Fruit fly (Drosophila melanogaster) whole organism, embryonic: Measurements from ENCODE around the gene CG43055.

Experiments
- Abd-B ChIP-seq: fragments of 200-800 bp; sonication (Bioruptor generic); optimal IDR thresholded peaks from 2 replicates; lab custom pipeline; 2018; ENCODE audit warnings: missing biosample characterization, mild to moderate bottlenecking, missing genetic modification characterization, moderate library complexity
- Adf1 ChIP-seq: fragments of 200-800 bp; sonication (Bioruptor generic); IDR thresholded peaks from 2 replicates; pipeline ENCODE4 v1.3.6; 2022; ENCODE audit warnings: missing biosample characterization, missing genetic modification characterization
- B-H2 ChIP-seq: fragments of 200-800 bp; sonication (Bioruptor generic); optimal IDR thresholded peaks from 2 replicates; lab custom pipeline; 2018; ENCODE audit warnings: missing biosample characterization, mild to moderate bottlenecking, missing genetic modification characterization
- CG10654 ChIP-seq: fragments of 200-800 bp; sonication (Bioruptor generic); optimal IDR thresholded peaks from 2 replicates; lab custom pipeline; 2016; ENCODE audit warnings: missing biosample characterization, missing genetic modification characterization
- CG11398 ChIP-seq: fragments of 200-800 bp; sonication (Bioruptor generic); optimal IDR thresholded peaks from 2 replicates; lab custom pipeline; 2016; ENCODE audit warnings: missing biosample characterization, missing genetic modification characterization
- CG11504 ChIP-seq: fragments of 200-800 bp; sonication (Bioruptor generic); optimal IDR thresholded peaks from 3 replicates; lab custom pipeline; 2019; ENCODE audit warnings: missing biosample characterization, mild to moderate bottlenecking, missing genetic modification characterization, moderate library complexity
- CG12769 ChIP-seq: fragments of 200-800 bp; sonication (Bioruptor generic); optimal IDR thresholded peaks from 2 replicates; lab custom pipeline; 2019; ENCODE audit warnings: missing biosample characterization, mild to moderate bottlenecking, missing genetic modification characterization, moderate library complexity
- CG17802 ChIP-seq: fragments of 200-800 bp; sonication (Bioruptor generic); optimal IDR thresholded peaks from 2 replicates; lab custom pipeline; 2018; ENCODE audit warnings: missing biosample characterization, mild to moderate bottlenecking, missing genetic modification characterization, moderate library complexity
- CG1792 ChIP-seq: fragments of 200-800 bp; sonication (Bioruptor generic); optimal IDR thresholded peaks from 2 replicates; lab custom pipeline; 2016; ENCODE audit warnings: missing biosample characterization, missing genetic modification characterization
- CG18476 ChIP-seq: fragments of 200-800 bp; sonication (Bioruptor generic); optimal IDR thresholded peaks from 2 replicates; lab custom pipeline; 2016; ENCODE audit warnings: missing biosample characterization, mild to moderate bottlenecking, missing genetic modification characterization
- CG2120 ChIP-seq: fragments of 200-800 bp; sonication (Bioruptor generic); optimal IDR thresholded peaks from 3 replicates; lab custom pipeline; 2016; ENCODE audit warnings: missing biosample characterization, missing genetic modification characterization
- CG2199 ChIP-seq: fragments of 200-800 bp; sonication (Bioruptor generic); IDR thresholded peaks from 3 replicates; pipeline ENCODE4 v1.3.6; 2022; ENCODE audit warnings: missing biosample characterization, missing genetic modification characterization
- CG4360 ChIP-seq: fragments of 200-800 bp; sonication (Bioruptor generic); IDR thresholded peaks from 2 replicates; pipeline ENCODE4 v1.3.6; 2022; ENCODE audit warnings: missing biosample characterization, missing genetic modification characterization
- CG6175 ChIP-seq: fragments of 200-800 bp; sonication (Bioruptor generic); IDR thresholded peaks from 3 replicates; pipeline ENCODE4 v1.3.6; 2022; ENCODE audit warnings: missing biosample characterization, missing genetic modification characterization
- CG6272 ChIP-seq: fragments of 200-800 bp; sonication (Bioruptor generic); IDR thresholded peaks from 2 replicates; pipeline ENCODE4 v1.3.6; 2022; ENCODE audit warnings: missing biosample characterization, missing genetic modification characterization
- CG7271 ChIP-seq: fragments of 200-800 bp; sonication (Bioruptor generic); optimal IDR thresholded peaks from 2 replicates; lab custom pipeline; 2018; ENCODE audit warnings: missing biosample characterization, mild to moderate bottlenecking, missing genetic modification characterization, moderate library complexity
- CG7556 ChIP-seq: fragments of 200-800 bp; sonication (Bioruptor generic); optimal IDR thresholded peaks from 2 replicates; lab custom pipeline; 2017; ENCODE audit warnings: missing biosample characterization, mild to moderate bottlenecking, missing genetic modification characterization
- D ChIP-seq, 2 experiments: fragments of 200-800 bp in 1 of 2; fragments of >200 bp in 1 of 2; sonication (Bioruptor generic) in 1 of 2; optimal IDR thresholded peaks; 2 replicates in 1 of 2; 3 replicates in 1 of 2; lab custom pipeline; 2017; ENCODE audit warnings: mild to moderate bottlenecking in 1 of 2, missing biosample characterization in 1 of 2, missing genetic modification characterization in 1 of 2, missing genetic modification reagents in 1 of 2
- Dref ChIP-seq: fragments of 200-800 bp; sonication (Bioruptor generic); IDR thresholded peaks from 2 replicates; pipeline ENCODE4 v1.3.6; 2022; ENCODE audit warnings: missing biosample characterization, missing genetic modification characterization
- E2f2 ChIP-seq: fragments of 200-800 bp; sonication (Bioruptor generic); IDR thresholded peaks from 2 replicates; pipeline ENCODE4 v1.3.6; 2022; ENCODE audit warnings: missing biosample characterization, missing genetic modification characterization
- Fer2 ChIP-seq: fragments of 200-800 bp; sonication (Bioruptor generic); optimal IDR thresholded peaks from 2 replicates; lab custom pipeline; 2018; ENCODE audit warnings: missing biosample characterization, mild to moderate bottlenecking, missing genetic modification characterization, moderate library complexity
- Fer3 ChIP-seq: fragments of 200-800 bp; sonication (Bioruptor generic); optimal IDR thresholded peaks from 2 replicates; lab custom pipeline; 2018; ENCODE audit warnings: missing biosample characterization, mild to moderate bottlenecking, missing genetic modification characterization, moderate library complexity
- Scr ChIP-seq: fragments of 200-800 bp; sonication (Bioruptor generic); IDR thresholded peaks from 2 replicates; pipeline ENCODE4 v1.3.6; 2022; ENCODE audit warnings: missing biosample characterization, missing genetic modification characterization; ENCODE audit not compliant: partially characterized antibody
- Ssrp ChIP-seq: fragments of 200-800 bp; sonication (Bioruptor generic); optimal IDR thresholded peaks from 2 replicates; lab custom pipeline; 2018; ENCODE audit warnings: missing biosample characterization, mild to moderate bottlenecking, missing genetic modification characterization, moderate library complexity
- ara ChIP-seq: fragments of 200-800 bp; sonication (Bioruptor generic); IDR thresholded peaks from 2 replicates; pipeline ENCODE4 v1.3.6; 2022; ENCODE audit warnings: missing biosample characterization, missing genetic modification characterization
- cg ChIP-seq: fragments of 200-800 bp; sonication (Bioruptor generic); optimal IDR thresholded peaks from 3 replicates; lab custom pipeline; 2019; ENCODE audit warnings: missing biosample characterization, mild to moderate bottlenecking, missing genetic modification characterization, moderate library complexity
- chinmo ChIP-seq: fragments of 200-800 bp; sonication (Bioruptor generic); IDR thresholded peaks from 4 replicates; pipeline ENCODE4 v1.3.6; 2022; ENCODE audit warnings: missing biosample characterization, missing genetic modification characterization; ENCODE audit not compliant: partially characterized antibody
- ci ChIP-seq: fragments of 200-800 bp; sonication (Bioruptor generic); IDR thresholded peaks from 3 replicates; pipeline ENCODE4 v1.3.6; 2022; ENCODE audit warnings: missing biosample characterization, missing genetic modification characterization
- corto ChIP-seq: fragments of 200-800 bp; sonication (Bioruptor generic); optimal IDR thresholded peaks from 2 replicates; lab custom pipeline; 2016; ENCODE audit warnings: missing biosample characterization, mild to moderate bottlenecking, missing genetic modification characterization, moderate library complexity
- crc ChIP-seq: fragments of 200-800 bp; sonication (Bioruptor generic); optimal IDR thresholded peaks from 2 replicates; lab custom pipeline; 2016; ENCODE audit warnings: missing biosample characterization, missing genetic modification characterization
- dan ChIP-seq: fragments of 200-800 bp; sonication (Bioruptor generic); IDR thresholded peaks from 2 replicates; pipeline ENCODE4 v1.3.6; 2022; ENCODE audit warnings: missing biosample characterization, missing genetic modification characterization
- ems ChIP-seq: fragments of 200-800 bp; sonication (Bioruptor generic); optimal IDR thresholded peaks from 3 replicates; lab custom pipeline; 2016; ENCODE audit warnings: missing biosample characterization, missing genetic modification characterization
- fd102C ChIP-seq: fragments of 200-800 bp; sonication (Bioruptor generic); optimal IDR thresholded peaks from 2 replicates; lab custom pipeline; 2018; ENCODE audit warnings: missing biosample characterization, mild to moderate bottlenecking, missing genetic modification characterization, moderate library complexity
- h ChIP-seq: fragments of >200 bp; optimal IDR thresholded peaks from 2 replicates; lab custom pipeline; 2017
- her ChIP-seq: fragments of 200-800 bp; sonication (Bioruptor generic); optimal IDR thresholded peaks from 2 replicates; lab custom pipeline; 2016; ENCODE audit warnings: missing biosample characterization, missing genetic modification characterization
- inv ChIP-seq: fragments of 200-800 bp; sonication (Bioruptor generic); IDR thresholded peaks from 2 replicates; pipeline ENCODE4 v1.3.6; 2022; ENCODE audit warnings: missing biosample characterization, missing genetic modification characterization; ENCODE audit not compliant: partially characterized antibody
- lmd ChIP-seq: fragments of 200-800 bp; sonication (Bioruptor generic); IDR thresholded peaks from 2 replicates; pipeline ENCODE4 v1.3.6; 2022; ENCODE audit warnings: missing biosample characterization, missing genetic modification characterization
- maf-S ChIP-seq: fragments of 200-800 bp; sonication (Bioruptor generic); optimal IDR thresholded peaks from 2 replicates; lab custom pipeline; 2016; ENCODE audit warnings: missing biosample characterization, missing genetic modification characterization
- oc ChIP-seq: fragments of 200-800 bp; sonication (Bioruptor generic); optimal IDR thresholded peaks from 2 replicates; lab custom pipeline; 2018; ENCODE audit warnings: missing biosample characterization, mild to moderate bottlenecking, missing genetic modification characterization, moderate library complexity
- prd ChIP-seq, 3 experiments: fragments of >200 bp in 2 of 3; fragments of 200-800 bp in 1 of 3; sonication (Bioruptor generic) in 1 of 3; optimal IDR thresholded peaks in 2 of 3; IDR thresholded peaks in 1 of 3; 2 replicates in 2 of 3; 3 replicates in 1 of 3; pipeline versions ENCODE4 v1.3.6 to Lab custom; 2017 to 2022; ENCODE audit warnings: missing biosample characterization in 1 of 3, missing genetic modification characterization in 1 of 3
- pros ChIP-seq: fragments of 200-800 bp; sonication (Bioruptor generic); optimal IDR thresholded peaks from 3 replicates; lab custom pipeline; 2019; ENCODE audit warnings: missing biosample characterization, mild to moderate bottlenecking, missing genetic modification characterization, moderate library complexity
- ranshi ChIP-seq: fragments of 200-800 bp; sonication (Bioruptor generic); IDR thresholded peaks from 2 replicates; pipeline ENCODE4 v1.3.6; 2022; ENCODE audit warnings: missing biosample characterization, missing genetic modification characterization
- sd ChIP-seq: fragments of 200-800 bp; sonication (Bioruptor generic); optimal IDR thresholded peaks from 3 replicates; lab custom pipeline; 2018; ENCODE audit warnings: missing biosample characterization, mild to moderate bottlenecking, missing genetic modification characterization, moderate library complexity
- sens ChIP-seq: fragments of 200-800 bp; sonication (Bioruptor generic); peaks from one replicate; lab custom pipeline; 2016; ENCODE audit warnings: missing biosample characterization, missing genetic modification characterization
- sr ChIP-seq: fragments of 200-800 bp; sonication (Bioruptor generic); IDR thresholded peaks from 3 replicates; pipeline ENCODE4 v1.3.6; 2022; ENCODE audit warnings: missing biosample characterization, missing genetic modification characterization
- tio ChIP-seq: fragments of 200-800 bp; sonication (Bioruptor generic); optimal IDR thresholded peaks from 2 replicates; lab custom pipeline; 2017; ENCODE audit warnings: missing biosample characterization, missing genetic modification characterization, inconsistent platforms
- tna ChIP-seq: fragments of 200-800 bp; sonication (Bioruptor generic); IDR thresholded peaks from 2 replicates; pipeline ENCODE4 v1.3.6; 2022; ENCODE audit warnings: missing biosample characterization, missing genetic modification characterization; ENCODE audit not compliant: partially characterized antibody

Gene CG43055

DNA sequence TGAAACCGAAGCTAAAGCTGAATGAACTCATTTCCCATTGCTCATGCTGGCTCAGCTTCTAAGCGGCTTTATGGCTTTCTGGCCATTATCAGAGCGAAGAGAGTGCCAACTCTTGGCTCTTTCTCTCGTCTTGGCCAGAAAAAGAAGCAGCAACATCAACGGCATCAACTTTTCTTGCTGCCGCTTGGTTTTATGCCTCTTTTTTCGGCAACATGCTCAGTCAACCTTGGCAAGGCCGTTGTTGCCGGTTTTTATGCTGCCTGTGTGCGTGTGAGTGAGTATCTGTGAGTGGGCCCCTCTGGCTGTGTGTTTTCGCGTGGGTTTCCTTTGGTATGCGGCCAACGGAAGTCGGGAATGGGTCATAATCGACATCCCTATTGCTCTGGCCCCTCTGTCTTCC is 40.4 kb upstream of the CG43055 start:
- no peak for TF ChIP-seq ems (GFP tag; lab: Kevin White, UChicago)
- TF ChIP-seq ci (GFP tag; lab: Robert Waterston, UW), result no peak
- no peak for TF ChIP-seq CG11398 (GFP tag; lab: Kevin White, UChicago)
- TF ChIP-seq maf-S (GFP tag; lab: Kevin White, UChicago), result no peak
- no peak for TF ChIP-seq CG17802 (tag; lab: Kevin White, UChicago)
- TF ChIP-seq sd (tag; lab: Kevin White, UChicago), result peak; percentile 44
- peak; percentile 47; the same call in 2 of the 3 replicates for TF ChIP-seq CG6175 (GFP tag; lab: Robert Waterston, UW)
- 0 out of 3 replicates have a peak, but pooled peaks have one; percentile 47 for TF ChIP-seq CG2199
- TF ChIP-seq CG1792 (GFP tag; lab: Kevin White, UChicago), result no peak
- no peak for TF ChIP-seq Ssrp (tag; lab: Kevin White, UChicago)
- TF ChIP-seq E2f2 (GFP tag; lab: Robert Waterston, UW), result no peak
- TF ChIP-seq sr (GFP tag; lab: Robert Waterston, UW), result peak; percentile 77; the same call in 2 of the 3 replicates
- TF ChIP-seq tio (GFP tag; lab: Kevin White, UChicago), result no peak
- TF ChIP-seq Fer2 (tag; lab: Kevin White, UChicago), result no peak
- TF ChIP-seq CG18476 (GFP tag; lab: Kevin White, UChicago), result no peak
- no peak for TF ChIP-seq CG10654
- TF ChIP-seq D (optimal IDR thresholded peaks at IDR 0.05; lab: Kevin White, UChicago), result peak; percentile 2
- no peak for TF ChIP-seq D (GFP tag; optimal IDR thresholded peaks at IDR 0.05; lab: Kevin White, UChicago)
- TF ChIP-seq CG7271, result no peak
- no peak for TF ChIP-seq lmd (GFP tag; lab: Robert Waterston, UW)
- 0 out of 4 replicates have a peak, but pooled peaks have one; percentile 56 for TF ChIP-seq chinmo (GFP tag; lab: Robert Waterston, UW)
- no peak for TF ChIP-seq prd (optimal IDR thresholded peaks at IDR 0.05; lab: Kevin White, UChicago)
- 0 out of 3 replicates have a peak, but pooled peaks have one; percentile 10 for TF ChIP-seq prd (GFP tag; IDR thresholded peaks at IDR 0.05; lab: Robert Waterston, UW)
- no peak for TF ChIP-seq Dref (GFP tag; lab: Robert Waterston, UW)
- no peak for TF ChIP-seq inv (GFP tag; lab: Robert Waterston, UW)
- peak; percentile 46 for TF ChIP-seq CG11504 (tag; lab: Kevin White, UChicago)
- TF ChIP-seq cg (GFP tag; lab: Kevin White, UChicago), result peak; percentile 57
- TF ChIP-seq oc, result peak; percentile 72
- TF ChIP-seq Fer3, result no peak
- peak; percentile 1 for TF ChIP-seq CG12769
- TF ChIP-seq ranshi, result no peak
- no peak for TF ChIP-seq crc (GFP tag; lab: Kevin White, UChicago)
- TF ChIP-seq CG2120 (GFP tag; lab: Kevin White, UChicago), result no peak
- 0 out of 2 replicates have a peak, but pooled peaks have one; percentile 5 for TF ChIP-seq ara
- TF ChIP-seq pros (GFP tag; lab: Kevin White, UChicago), result no peak
- no peak for TF ChIP-seq Adf1 (GFP tag; lab: Robert Waterston, UW)
- no peak for TF ChIP-seq CG4360 (GFP tag; lab: Robert Waterston, UW)
- TF ChIP-seq sens, result peak; percentile 68
- TF ChIP-seq corto (GFP tag; lab: Kevin White, UChicago), result no peak
- TF ChIP-seq fd102C, result no peak
- no peak for TF ChIP-seq tna
- no peak for TF ChIP-seq Scr
- TF ChIP-seq her, result no peak
- TF ChIP-seq Abd-B (GFP tag; lab: Kevin White, UChicago), result no peak
- no peak for TF ChIP-seq dan
- TF ChIP-seq CG6272 (GFP tag; lab: Robert Waterston, UW), result peak; percentile 18; the same call in 1 of the 2 replicates
- TF ChIP-seq B-H2 (GFP tag; lab: Kevin White, UChicago), result no peak
- TF ChIP-seq h, result no peak
- no peak for TF ChIP-seq CG7556 (GFP tag; lab: Kevin White, UChicago)
- TF ChIP-seq, all 482 proteins: peak for 14
